Worm (Caenorhabditis elegans) whole organism, midembryonic: ENCODE results near the gene nstp-10.

ENCODE experiments used
- tab-1 ChIP-seq: fragments of 200-800 bp; sonication (Bioruptor generic); IDR thresholded peaks from 2 replicates; pipeline ENCODE4 v1.3.6; 2022; ENCODE audit warnings: missing genetic modification characterization, missing compliant biosample characterization
- ztf-23 ChIP-seq: fragments of 200-800 bp; sonication (Bioruptor generic); IDR thresholded peaks from 2 replicates; pipeline ENCODE4 v1.3.6; 2022; ENCODE audit warnings: missing genetic modification reagents, missing genetic modification characterization, missing compliant biosample characterization

DNA sequence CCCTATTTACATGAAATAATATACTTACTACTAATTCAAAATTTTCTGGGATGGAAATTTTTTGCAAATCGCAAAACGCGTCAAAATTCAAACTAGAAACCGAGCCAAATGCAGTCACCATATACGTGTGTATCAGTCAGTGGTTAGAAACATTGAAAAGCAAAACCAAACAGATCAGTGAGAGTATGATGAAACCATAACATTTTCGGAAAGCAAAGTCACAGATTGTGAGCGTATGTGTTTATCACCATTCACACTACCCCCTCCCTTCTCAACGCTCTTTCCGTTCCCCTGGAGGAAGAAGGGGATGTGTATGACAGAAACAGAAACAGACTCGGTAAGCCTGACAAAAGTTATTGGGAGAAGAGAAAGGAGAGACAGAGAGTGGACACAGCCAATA lies 22.0 kb upstream of the nstp-10 start:
- no peak for TF ChIP-seq ztf-23
- TF ChIP-seq tab-1 (GFP tag; lab: Robert Waterston, UW), result no peak
